Fruit fly (Drosophila melanogaster) whole organism, embryonic: ENCODE results near the gene CG34238.

Source experiments
- Antp ChIP-seq: fragments of 200-800 bp; sonication (Bioruptor generic); optimal IDR thresholded peaks from 3 replicates; lab custom pipeline; 2016; ENCODE audit warnings: missing biosample characterization, missing genetic modification characterization
- Blimp-1 ChIP-seq: fragments of 200-800 bp; sonication (Bioruptor generic); optimal IDR thresholded peaks from 3 replicates; lab custom pipeline; 2018; ENCODE audit warnings: missing biosample characterization, missing genetic modification characterization, mild to moderate bottlenecking, moderate library complexity, missing genetic modification reagents
- CG10366 ChIP-seq: fragments of 200-800 bp; sonication (Bioruptor generic); IDR thresholded peaks from 2 replicates; pipeline ENCODE4 v1.3.6; 2022; ENCODE audit warnings: missing biosample characterization, missing genetic modification characterization
- CG12744 ChIP-seq: fragments of 200-800 bp; sonication (Bioruptor generic); optimal IDR thresholded peaks from 2 replicates; lab custom pipeline; 2016; ENCODE audit warnings: missing biosample characterization, missing genetic modification characterization
- CG15269 ChIP-seq: fragments of 200-800 bp; sonication (Bioruptor generic); optimal IDR thresholded peaks from 2 replicates; lab custom pipeline; 2018; ENCODE audit warnings: missing biosample characterization, mild to moderate bottlenecking, missing genetic modification characterization, moderate library complexity
- CG7963 ChIP-seq: fragments of 200-800 bp; sonication (Bioruptor generic); IDR thresholded peaks from 3 replicates; pipeline ENCODE4 v1.3.6; 2022; ENCODE audit warnings: missing biosample characterization, missing genetic modification characterization; ENCODE audit not compliant: partially characterized antibody
- CG7987 ChIP-seq: fragments of 200-800 bp; sonication (Bioruptor generic); optimal IDR thresholded peaks from 2 replicates; lab custom pipeline; 2018; ENCODE audit warnings: missing biosample characterization, mild to moderate bottlenecking, missing genetic modification characterization, moderate library complexity
- Six4 ChIP-seq: fragments of 200-800 bp; sonication (Bioruptor generic); optimal IDR thresholded peaks from 2 replicates; lab custom pipeline; 2016; ENCODE audit warnings: missing biosample characterization, missing genetic modification characterization
- corto ChIP-seq: fragments of 200-800 bp; sonication (Bioruptor generic); optimal IDR thresholded peaks from 2 replicates; lab custom pipeline; 2016; ENCODE audit warnings: missing biosample characterization, mild to moderate bottlenecking, missing genetic modification characterization, moderate library complexity
- hth ChIP-seq: fragments of >200 bp; optimal IDR thresholded peaks from 2 replicates; lab custom pipeline; 2017; ENCODE audit warnings: inconsistent platforms
- psq ChIP-seq: fragments of 200-800 bp; sonication (Bioruptor generic); optimal IDR thresholded peaks from 2 replicates; lab custom pipeline; 2017; ENCODE audit warnings: missing biosample characterization, missing genetic modification characterization
- tap ChIP-seq: fragments of 200-800 bp; optimal IDR thresholded peaks from 3 replicates; lab custom pipeline; 2019; ENCODE audit warnings: missing biosample characterization, mild to moderate bottlenecking, missing genetic modification characterization, moderate library complexity
- unc-4 ChIP-seq: fragments of 200-800 bp; sonication (Bioruptor generic); IDR thresholded peaks from 2 replicates; pipeline ENCODE4 v1.3.6; 2022; ENCODE audit warnings: missing biosample characterization, missing genetic modification characterization; ENCODE audit not compliant: partially characterized antibody

DNA sequence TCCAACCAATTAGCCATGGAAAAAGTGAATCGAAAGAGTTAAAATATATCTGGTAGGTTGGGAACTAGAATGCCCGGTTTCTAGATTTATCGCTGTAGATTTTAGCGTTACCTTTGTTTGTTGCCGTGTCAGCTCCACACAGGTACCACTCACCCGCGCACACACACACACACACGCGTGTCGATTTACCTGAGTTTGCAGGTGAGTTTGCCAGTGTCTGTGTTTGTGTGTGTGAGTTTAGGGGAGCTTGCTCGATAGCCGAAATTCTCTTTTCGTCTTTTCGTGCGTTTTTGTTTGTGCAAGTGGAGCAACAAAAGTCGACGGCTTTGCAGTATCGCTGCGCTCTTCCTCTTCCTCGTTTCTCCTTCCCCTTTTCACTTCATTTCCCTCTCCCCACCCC, 41.0 kb downstream of the CG34238 start:
- TF ChIP-seq hth (lab: Kevin White, UChicago) (no peak), tap (tag; lab: Kevin White, UChicago) (no peak), unc-4 (no peak), CG7987 (GFP tag; lab: Kevin White, UChicago) (no peak), corto (GFP tag; lab: Kevin White, UChicago) (no peak), psq (GFP tag; lab: Kevin White, UChicago) (no peak), Six4 (GFP tag; lab: Kevin White, UChicago) (no peak), CG15269 (tag; lab: Kevin White, UChicago) (no peak), CG7963 (no peak), CG10366 (GFP tag; lab: Robert Waterston, UW) (no peak), Antp (GFP tag; lab: Kevin White, UChicago) (no peak), Blimp-1 (GFP tag; lab: Kevin White, UChicago) (no peak), CG12744 (GFP tag; lab: Kevin White, UChicago) (no peak)
